Worm (Caenorhabditis elegans): Measurements from ENCODE around the gene str-79.

The str-79 gene

ce11 chrX:1984831-1985230 is 15.2 kb downstream of the str-79 start:
- TF ChIP-seq tbx-2 (tag; optimal IDR thresholded peaks at IDR 0.05) (no peak), pha-4 (tag; optimal IDR thresholded peaks at IDR 0.05) (no peak), nhr-11 (tag; optimal IDR thresholded peaks at IDR 0.05) (no peak), nhr-25 (tag; optimal IDR thresholded peaks at IDR 0.05) (no peak), lsy-12 (tag; optimal IDR thresholded peaks at IDR 0.05) (no peak), nhr-12 (tag; optimal IDR thresholded peaks at IDR 0.05) (no peak), egl-27 (tag; optimal IDR thresholded peaks at IDR 0.05) (no peak), elt-2 (tag; optimal IDR thresholded peaks at IDR 0.05) (no peak), aly-2 (tag; optimal IDR thresholded peaks at IDR 0.05) (no peak), unc-39 (tag; optimal IDR thresholded peaks at IDR 0.05) (no peak), elt-1 (tag; optimal IDR thresholded peaks at IDR 0.05) (no peak), nhr-23 (tag; optimal IDR thresholded peaks at IDR 0.05) (no peak), nhr-76 (tag; optimal IDR thresholded peaks at IDR 0.05) (no peak), unc-62 (GFP tag; optimal IDR thresholded peaks at IDR 0.05) (no peak), hmg-11 (tag; optimal IDR thresholded peaks at IDR 0.05) (no peak)

- TF ChIP-seq nhr-23 (tag; optimal IDR thresholded peaks at IDR 0.05), result no peak
- TF ChIP-seq mdl-1 (tag; optimal IDR thresholded peaks at IDR 0.05), result no peak
- no peak for TF ChIP-seq daf-12 (tag; optimal IDR thresholded peaks at IDR 0.05)
- TF ChIP-seq ceh-9 (tag; optimal IDR thresholded peaks at IDR 0.05), result no peak
- TF ChIP-seq egl-27 (tag; optimal IDR thresholded peaks at IDR 0.05), result no peak
- no peak for TF ChIP-seq eor-1 (tag; optimal IDR thresholded peaks at IDR 0.05)
- TF ChIP-seq pha-4 (tag; optimal IDR thresholded peaks at IDR 0.05), result no peak
- no peak for TF ChIP-seq ZK546.5 (tag; optimal IDR thresholded peaks at IDR 0.05)
- no peak for TF ChIP-seq elt-2 (tag; optimal IDR thresholded peaks at IDR 0.05)
Measured at ce11 chrX:1989576-1989975, 19.9 kb downstream of the str-79 start, which contains the start of gene meg-3. Gene meg-3 (minus strand): TSS chrX:1989607.

- TF ChIP-seq nhr-76 (tag; optimal IDR thresholded peaks at IDR 0.05) (no peak), mml-1 (tag; optimal IDR thresholded peaks at IDR 0.05) (no peak), nhr-12 (tag; optimal IDR thresholded peaks at IDR 0.05) (no peak), pqm-1 (tag; optimal IDR thresholded peaks at IDR 0.05) (no peak)
Measured at ce11 chrX:1990434-1990833, 20.8 kb downstream of the str-79 start, which contains the start of gene Y40A1A.2. Gene Y40A1A.2 (plus strand): TSS chrX:1990734.

ce11 chrX:1997934-1998333 is 28.3 kb downstream of the str-79 start, which contains the start of gene Y40A1A.3:
Gene Y40A1A.3 (minus strand): TSS chrX:1998034.
- TF ChIP-seq mml-1 (tag; optimal IDR thresholded peaks at IDR 0.05), result no peak
- TF ChIP-seq nhr-23 (tag; optimal IDR thresholded peaks at IDR 0.05), result no peak
- no peak for TF ChIP-seq nhr-76 (tag; optimal IDR thresholded peaks at IDR 0.05)
- TF ChIP-seq unc-62 (GFP tag; optimal IDR thresholded peaks at IDR 0.05), result no peak
- TF ChIP-seq hmg-11 (tag; optimal IDR thresholded peaks at IDR 0.05), result no peak
- TF ChIP-seq nhr-67 (tag; optimal IDR thresholded peaks at IDR 0.05), result no peak
- TF ChIP-seq unc-39 (tag; optimal IDR thresholded peaks at IDR 0.05), result no peak
- TF ChIP-seq nhr-43 (tag; optimal IDR thresholded peaks at IDR 0.05; ENCODE audit: poor library complexity, severe bottlenecking), result no peak
- TF ChIP-seq egl-5 (tag; optimal IDR thresholded peaks at IDR 0.05), result no peak
- TF ChIP-seq nhr-77 (tag; optimal IDR thresholded peaks at IDR 0.05), result no peak
- no peak for TF ChIP-seq ceh-9 (tag; optimal IDR thresholded peaks at IDR 0.05)
- TF ChIP-seq snpc-4 (tag; optimal IDR thresholded peaks at IDR 0.05), result no peak
- no peak for TF ChIP-seq ceh-28 (tag; optimal IDR thresholded peaks at IDR 0.05)
- no peak for TF ChIP-seq elt-2 (tag; optimal IDR thresholded peaks at IDR 0.05)

ce11 chrX:1998825-1999224 is 29.1 kb downstream of the str-79 start:
- no peak for TF ChIP-seq ceh-9 (tag; optimal IDR thresholded peaks at IDR 0.05)
- TF ChIP-seq pha-4 (tag; optimal IDR thresholded peaks at IDR 0.05), result no peak
- no peak for TF ChIP-seq nhr-25 (tag; optimal IDR thresholded peaks at IDR 0.05)
- no peak for TF ChIP-seq hmg-11 (tag; optimal IDR thresholded peaks at IDR 0.05)
- TF ChIP-seq unc-62 (GFP tag; optimal IDR thresholded peaks at IDR 0.05), result no peak
- TF ChIP-seq eor-1 (tag; optimal IDR thresholded peaks at IDR 0.05), result no peak
- TF ChIP-seq ZK546.5 (tag; optimal IDR thresholded peaks at IDR 0.05), result no peak
- no peak for TF ChIP-seq lsy-12 (tag; optimal IDR thresholded peaks at IDR 0.05)
- TF ChIP-seq jun-1 (tag; optimal IDR thresholded peaks at IDR 0.05), result no peak
- no peak for TF ChIP-seq daf-12 (tag; optimal IDR thresholded peaks at IDR 0.05)

- no peak for TF ChIP-seq ztf-11 (tag; optimal IDR thresholded peaks at IDR 0.05)
- TF ChIP-seq nhr-67 (tag; optimal IDR thresholded peaks at IDR 0.05), result no peak
- no peak for TF ChIP-seq nhr-76 (tag; optimal IDR thresholded peaks at IDR 0.05)
- TF ChIP-seq egl-27 (tag; optimal IDR thresholded peaks at IDR 0.05), result no peak
- no peak for TF ChIP-seq egl-5 (tag; optimal IDR thresholded peaks at IDR 0.05)
- TF ChIP-seq mml-1 (tag; optimal IDR thresholded peaks at IDR 0.05), result no peak
- TF ChIP-seq unc-62 (GFP tag; optimal IDR thresholded peaks at IDR 0.05), result no peak
- TF ChIP-seq hmg-11 (tag; optimal IDR thresholded peaks at IDR 0.05), result no peak
- no peak for TF ChIP-seq skn-1 (tag; optimal IDR thresholded peaks at IDR 0.05)
- TF ChIP-seq aly-2 (tag; optimal IDR thresholded peaks at IDR 0.05), result no peak
- no peak for TF ChIP-seq ama-1 (optimal IDR thresholded peaks at IDR 0.05)
- TF ChIP-seq nhr-23 (tag; optimal IDR thresholded peaks at IDR 0.05), result no peak
- TF ChIP-seq sea-2 (GFP tag; optimal IDR thresholded peaks at IDR 0.05), result no peak
- TF ChIP-seq ceh-9 (tag; optimal IDR thresholded peaks at IDR 0.05), result no peak
- TF ChIP-seq nhr-28 (tag; optimal IDR thresholded peaks at IDR 0.05), result no peak
- TF ChIP-seq R02D3.7 (tag; optimal IDR thresholded peaks at IDR 0.05), result no peak
- TF ChIP-seq ceh-82 (tag; optimal IDR thresholded peaks at IDR 0.05), result no peak
- TF ChIP-seq fos-1 (tag; optimal IDR thresholded peaks at IDR 0.05), result no peak
- no peak for TF ChIP-seq pqm-1 (tag; optimal IDR thresholded peaks at IDR 0.05)
- no peak for TF ChIP-seq mdl-1 (tag; optimal IDR thresholded peaks at IDR 0.05)
Measured at ce11 chrX:2000517-2000916, 30.8 kb downstream of the str-79 start.

Data from whole organism, L3 larva.